Fruit fly (Drosophila melanogaster) whole organism, embryonic: ENCODE results near the gene IA-2.

Experiments
- Ada2b ChIP-seq: fragments of 200-800 bp; sonication (Bioruptor generic); IDR thresholded peaks from 2 replicates; pipeline ENCODE4 v1.3.6; 2022; ENCODE audit warnings: missing biosample characterization, missing genetic modification characterization
- Antp ChIP-seq: fragments of 200-800 bp; sonication (Bioruptor generic); optimal IDR thresholded peaks from 3 replicates; lab custom pipeline; 2016; ENCODE audit warnings: missing biosample characterization, missing genetic modification characterization
- Bdp1 ChIP-seq: fragments of 200-800 bp; sonication (Bioruptor generic); optimal IDR thresholded peaks from 3 replicates; lab custom pipeline; 2016; ENCODE audit warnings: missing biosample characterization, missing genetic modification characterization
- CG12391 ChIP-seq: fragments of 200-800 bp; sonication (Bioruptor generic); optimal IDR thresholded peaks from 3 replicates; lab custom pipeline; 2018; ENCODE audit warnings: missing biosample characterization, mild to moderate bottlenecking, missing genetic modification characterization, moderate library complexity
- CG12744 ChIP-seq: fragments of 200-800 bp; sonication (Bioruptor generic); optimal IDR thresholded peaks from 2 replicates; lab custom pipeline; 2016; ENCODE audit warnings: missing biosample characterization, missing genetic modification characterization
- CG14014 ChIP-seq: fragments of 200-800 bp; sonication (Bioruptor generic); IDR thresholded peaks from 2 replicates; pipeline ENCODE4 v1.3.6; 2022; ENCODE audit warnings: missing biosample characterization, missing genetic modification characterization
- CG15601 ChIP-seq: fragments of 200-800 bp; sonication (Bioruptor generic); optimal IDR thresholded peaks from 3 replicates; lab custom pipeline; 2019; ENCODE audit warnings: missing biosample characterization, mild to moderate bottlenecking, missing genetic modification characterization, moderate library complexity
- CG16779 ChIP-seq: fragments of 200-800 bp; sonication (Bioruptor generic); IDR thresholded peaks from 2 replicates; pipeline ENCODE4 v1.3.6; 2022; ENCODE audit warnings: missing biosample characterization, missing genetic modification characterization
- CG16815 ChIP-seq: fragments of 200-800 bp; sonication (Bioruptor generic); optimal IDR thresholded peaks from 3 replicates; lab custom pipeline; 2017; ENCODE audit warnings: missing biosample characterization, mild to moderate bottlenecking, missing genetic modification characterization
- CG16863 ChIP-seq: fragments of 200-800 bp; sonication (Bioruptor generic); optimal IDR thresholded peaks from 3 replicates; lab custom pipeline; 2016; ENCODE audit warnings: missing biosample characterization, missing genetic modification characterization
- CG1832 ChIP-seq: fragments of 200-800 bp; sonication (Bioruptor generic); optimal IDR thresholded peaks from 2 replicates; lab custom pipeline; 2017; ENCODE audit warnings: missing biosample characterization, mild to moderate bottlenecking, missing genetic modification characterization, inconsistent platforms
- CG2712 ChIP-seq: fragments of 200-800 bp; optimal IDR thresholded peaks from 3 replicates; lab custom pipeline; 2019; ENCODE audit warnings: missing biosample characterization, mild to moderate bottlenecking, missing genetic modification characterization, moderate library complexity
- CG2889 ChIP-seq: fragments of 200-800 bp; sonication (Bioruptor generic); IDR thresholded peaks from 3 replicates; pipeline ENCODE4 v1.3.6; 2022; ENCODE audit warnings: missing biosample characterization, missing genetic modification characterization
- CG3281 ChIP-seq: fragments of 200-800 bp; sonication (Bioruptor generic); optimal IDR thresholded peaks from 3 replicates; lab custom pipeline; 2017; ENCODE audit warnings: missing biosample characterization, mild to moderate bottlenecking, missing genetic modification characterization
- CG34376 ChIP-seq: fragments of 200-800 bp; sonication (Bioruptor generic); optimal IDR thresholded peaks from 2 replicates; lab custom pipeline; 2018; ENCODE audit warnings: missing biosample characterization, mild to moderate bottlenecking, missing genetic modification characterization
- CG4424 ChIP-seq: fragments of 200-800 bp; sonication (Bioruptor generic); optimal IDR thresholded peaks from 3 replicates; lab custom pipeline; 2016; ENCODE audit warnings: missing biosample characterization, missing genetic modification characterization
- CG4730 ChIP-seq: fragments of 200-800 bp; sonication (Bioruptor generic); IDR thresholded peaks from 2 replicates; pipeline ENCODE4 v1.3.6; 2022; ENCODE audit warnings: missing biosample characterization, missing genetic modification characterization
- CG7271 ChIP-seq: fragments of 200-800 bp; sonication (Bioruptor generic); optimal IDR thresholded peaks from 2 replicates; lab custom pipeline; 2018; ENCODE audit warnings: missing biosample characterization, mild to moderate bottlenecking, missing genetic modification characterization, moderate library complexity
- CG8359 ChIP-seq: fragments of 200-800 bp; sonication (Bioruptor generic); optimal IDR thresholded peaks from 2 replicates; lab custom pipeline; 2017; ENCODE audit warnings: missing biosample characterization, mild to moderate bottlenecking, missing genetic modification characterization, borderline replicate concordance
- CG9437 ChIP-seq: fragments of 200-800 bp; sonication (Bioruptor generic); optimal IDR thresholded peaks from 2 replicates; lab custom pipeline; 2018; ENCODE audit warnings: missing biosample characterization, mild to moderate bottlenecking, missing genetic modification characterization
- D19A ChIP-seq: fragments of 200-800 bp; optimal IDR thresholded peaks from 3 replicates; lab custom pipeline; 2019; ENCODE audit warnings: missing biosample characterization, mild to moderate bottlenecking, missing genetic modification characterization, moderate library complexity
- Dfd ChIP-seq, 2 experiments: fragments of >200 bp; optimal IDR thresholded peaks; 2 replicates each; lab custom pipeline; 2017; ENCODE audit warnings: missing biosample characterization in 2 of 2, missing genetic modification characterization in 2 of 2
- Lim3 ChIP-seq: fragments of 200-800 bp; sonication (Bioruptor generic); IDR thresholded peaks from 2 replicates; pipeline ENCODE4 v1.3.6; 2022; ENCODE audit warnings: missing biosample characterization, missing genetic modification characterization
- Mad ChIP-seq: fragments of 200-800 bp; sonication (Bioruptor generic); optimal IDR thresholded peaks from 2 replicates; lab custom pipeline; 2016; ENCODE audit warnings: missing biosample characterization, missing genetic modification characterization
- Med ChIP-seq: fragments of 200-800 bp; sonication (Bioruptor generic); peaks from one replicate; lab custom pipeline; 2016; ENCODE audit warnings: missing biosample characterization, missing genetic modification characterization, mild to moderate bottlenecking, inconsistent platforms, moderate library complexity
- PHDP ChIP-seq: fragments of 200-800 bp; sonication (Bioruptor generic); optimal IDR thresholded peaks from 3 replicates; lab custom pipeline; 2018; ENCODE audit warnings: missing biosample characterization, mild to moderate bottlenecking, missing genetic modification characterization, moderate library complexity
- Rfx ChIP-seq: fragments of 200-800 bp; sonication (Bioruptor generic); IDR thresholded peaks from 2 replicates; pipeline ENCODE4 v1.3.6; 2022; ENCODE audit warnings: missing biosample characterization, missing genetic modification characterization
- Stat92E ChIP-seq, 3 experiments: fragments of >200 bp in 2 of 3; fragments of 200-800 bp in 1 of 3; sonication (Bioruptor generic) in 1 of 3; optimal IDR thresholded peaks; 2 replicates each; lab custom pipeline; 2017 to 2019; ENCODE audit warnings: missing biosample characterization in 3 of 3, missing genetic modification characterization in 3 of 3, mild to moderate bottlenecking in 1 of 3, moderate library complexity in 1 of 3
- Tbp ChIP-seq: fragments of >200 bp; optimal IDR thresholded peaks from 2 replicates; lab custom pipeline; 2018; ENCODE audit warnings: missing biosample characterization, missing genetic modification characterization
- Trl ChIP-seq, 3 experiments: fragments of >200 bp in 2 of 3; fragments of 200-800 bp in 1 of 3; sonication (Bioruptor generic) in 1 of 3; optimal IDR thresholded peaks; 2 replicates in 1 of 3; 3 replicates in 2 of 3; lab custom pipeline; 2016 to 2017; ENCODE audit warnings: missing biosample characterization in 1 of 3, missing genetic modification characterization in 1 of 3
- ac ChIP-seq: fragments of 200-800 bp; sonication (Bioruptor generic); optimal IDR thresholded peaks from 3 replicates; lab custom pipeline; 2017; ENCODE audit warnings: missing biosample characterization, mild to moderate bottlenecking, missing genetic modification characterization
- bcd ChIP-seq: fragments of 200-800 bp; sonication (Bioruptor generic); optimal IDR thresholded peaks from 2 replicates; lab custom pipeline; 2017; ENCODE audit warnings: missing biosample characterization, mild to moderate bottlenecking, missing genetic modification characterization
- dmrt11E ChIP-seq: fragments of 200-800 bp; sonication (Bioruptor generic); optimal IDR thresholded peaks from 3 replicates; lab custom pipeline; 2018; ENCODE audit warnings: missing biosample characterization, mild to moderate bottlenecking, missing genetic modification characterization, moderate library complexity
- eyg ChIP-seq: fragments of 200-800 bp; sonication (Bioruptor generic); optimal IDR thresholded peaks from 3 replicates; lab custom pipeline; 2016; ENCODE audit warnings: missing biosample characterization, missing genetic modification characterization
- fd3F ChIP-seq: fragments of 200-800 bp; sonication (Bioruptor generic); optimal IDR thresholded peaks from 2 replicates; lab custom pipeline; 2018; ENCODE audit warnings: missing biosample characterization, mild to moderate bottlenecking, missing genetic modification characterization, moderate library complexity
- inv ChIP-seq: fragments of 200-800 bp; sonication (Bioruptor generic); IDR thresholded peaks from 2 replicates; pipeline ENCODE4 v1.3.6; 2022; ENCODE audit warnings: missing biosample characterization, missing genetic modification characterization; ENCODE audit not compliant: partially characterized antibody
- lola ChIP-seq, 3 experiments: fragments of >200 bp in 2 of 3; fragments of 200-800 bp in 1 of 3; sonication (Bioruptor generic) in 1 of 3; optimal IDR thresholded peaks; 2 replicates each; lab custom pipeline; 2017 to 2019; ENCODE audit warnings: missing biosample characterization in 3 of 3, missing genetic modification characterization in 3 of 3, mild to moderate bottlenecking in 1 of 3, moderate library complexity in 1 of 3
- mam ChIP-seq: fragments of 200-800 bp; sonication (Bioruptor generic); optimal IDR thresholded peaks from 3 replicates; lab custom pipeline; 2016; ENCODE audit warnings: missing biosample characterization, missing genetic modification characterization
- pb ChIP-seq: fragments of 200-800 bp; sonication (Bioruptor generic); optimal IDR thresholded peaks from 3 replicates; lab custom pipeline; 2016; ENCODE audit warnings: missing biosample characterization, missing genetic modification characterization
- run ChIP-seq: fragments of 200-800 bp; sonication (Bioruptor generic); optimal IDR thresholded peaks from 3 replicates; lab custom pipeline; 2018; ENCODE audit warnings: missing biosample characterization, mild to moderate bottlenecking, missing genetic modification characterization
- slou ChIP-seq: fragments of 200-800 bp; sonication (Bioruptor generic); optimal IDR thresholded peaks from 3 replicates; lab custom pipeline; 2016; ENCODE audit warnings: missing biosample characterization, missing genetic modification characterization
- sob ChIP-seq: fragments of 200-800 bp; sonication (Bioruptor generic); IDR thresholded peaks from 2 replicates; pipeline ENCODE4 v1.3.6; 2022; ENCODE audit warnings: missing biosample characterization, missing genetic modification characterization
- stwl ChIP-seq: fragments of 200-800 bp; sonication (Bioruptor generic); optimal IDR thresholded peaks from 3 replicates; lab custom pipeline; 2018; ENCODE audit warnings: missing biosample characterization, mild to moderate bottlenecking, missing genetic modification characterization, moderate library complexity
- ttk ChIP-seq: fragments of 200-800 bp; sonication (Bioruptor generic); IDR thresholded peaks from 2 replicates; pipeline ENCODE4 v2.1.2; 2022; ENCODE audit warnings: missing biosample characterization, missing genetic modification characterization
- tup ChIP-seq: fragments of 200-800 bp; sonication (Bioruptor generic); optimal IDR thresholded peaks from 2 replicates; lab custom pipeline; 2016; ENCODE audit warnings: missing biosample characterization, mild to moderate bottlenecking, missing genetic modification characterization, moderate library complexity
- twi ChIP-seq: fragments of 200-800 bp; optimal IDR thresholded peaks from 2 replicates; lab custom pipeline; 2019; ENCODE audit warnings: missing biosample characterization, mild to moderate bottlenecking, missing genetic modification characterization, moderate library complexity
- usp ChIP-seq: fragments of >200 bp; optimal IDR thresholded peaks from 2 replicates; lab custom pipeline; 2017; ENCODE audit warnings: missing biosample characterization, missing genetic modification characterization
- vvl ChIP-seq: fragments of 200-800 bp; sonication (Bioruptor generic); IDR thresholded peaks from 2 replicates; pipeline ENCODE4 v1.3.6; 2022; ENCODE audit warnings: missing biosample characterization, missing genetic modification characterization
- zen2 ChIP-seq: fragments of 200-800 bp; sonication (Bioruptor generic); IDR thresholded peaks from 3 replicates; pipeline ENCODE4 v1.3.6; 2022; ENCODE audit warnings: missing biosample characterization, missing genetic modification characterization; ENCODE audit not compliant: partially characterized antibody
- zfh1 ChIP-seq: fragments of 200-800 bp; sonication (Bioruptor generic); IDR thresholded peaks from 3 replicates; pipeline ENCODE4 v1.3.6; 2022; ENCODE audit warnings: missing biosample characterization, missing genetic modification characterization

The IA-2 gene

DNA sequence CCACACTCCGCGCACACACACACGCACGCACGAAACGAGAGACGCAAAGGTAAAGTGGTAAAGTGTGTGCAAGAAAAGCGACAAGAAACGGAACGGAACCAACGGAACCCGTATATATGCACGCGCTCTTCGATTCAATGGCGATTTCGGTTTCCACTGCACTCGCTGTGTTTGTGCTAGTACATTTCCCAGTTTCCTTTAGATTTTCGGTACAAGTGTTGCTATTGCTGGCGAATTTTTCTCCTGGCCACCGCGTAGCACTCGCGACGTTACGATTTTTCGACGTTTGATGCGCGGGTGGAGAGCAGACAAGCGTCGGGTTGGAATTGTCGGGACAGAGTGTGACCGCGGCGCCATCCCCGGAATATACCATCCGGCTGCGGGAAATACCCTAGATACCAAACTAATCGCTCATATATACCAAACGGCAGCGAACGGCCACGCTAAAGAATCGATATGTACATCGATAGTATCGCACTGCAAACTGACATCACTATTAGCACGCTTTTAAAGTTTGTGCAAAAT is 29.7 kb upstream of the IA-2 start, which contains the start of the genes S and ast (continued):
- TF ChIP-seq CG15601 (tag; lab: Kevin White, UChicago), result peak; percentile 41
- TF ChIP-seq lola (GFP tag; optimal IDR thresholded peaks at IDR 0.05; lab: Kevin White, UChicago), result no peak
- TF ChIP-seq CG16863, result peak; percentile 52
- peak; percentile 52 for TF ChIP-seq CG34376 (GFP tag; lab: Kevin White, UChicago)
- TF ChIP-seq CG1832 (GFP tag; lab: Kevin White, UChicago), result no peak
- TF ChIP-seq Ada2b, result no peak
- TF ChIP-seq Tbp (GFP tag; lab: Kevin White, UChicago), result no peak
- TF ChIP-seq dmrt11E (tag; lab: Kevin White, UChicago), result peak; percentile 2
- no peak for TF ChIP-seq CG8359
- peak; percentile 93 for TF ChIP-seq Med (GFP tag; lab: Kevin White, UChicago)
- TF ChIP-seq Bdp1, result no peak
- peak; percentile 59 for TF ChIP-seq CG2712 (tag; lab: Kevin White, UChicago)
- peak in 1 of 2 experiments; percentile 42 for TF ChIP-seq Trl (optimal IDR thresholded peaks at IDR 0.05; lab: Kevin White, UChicago)
- peak; percentile 35 for TF ChIP-seq Trl (GFP tag; optimal IDR thresholded peaks at IDR 0.05; lab: Kevin White, UChicago)
- peak; percentile 43 for TF ChIP-seq CG12391 (tag; lab: Kevin White, UChicago)
- no peak for TF ChIP-seq tup (GFP tag; lab: Kevin White, UChicago)
- TF ChIP-seq Mad, result peak; percentile 26
- peak; percentile 39 for TF ChIP-seq PHDP
- TF ChIP-seq mam, result peak; percentile 44
- no peak for TF ChIP-seq slou (GFP tag; lab: Kevin White, UChicago)
- TF ChIP-seq CG4424, result no peak
- no peak for TF ChIP-seq fd3F (GFP tag; lab: Kevin White, UChicago)
- TF ChIP-seq Antp, result peak; percentile 40
- TF ChIP-seq CG7271 (tag; lab: Kevin White, UChicago), result no peak
- TF ChIP-seq Rfx (GFP tag; lab: Robert Waterston, UW), result peak; percentile 62
- TF ChIP-seq zen2 (GFP tag; lab: Robert Waterston, UW), result peak; percentile 95
- peak; percentile 59 for TF ChIP-seq vvl (GFP tag; lab: Robert Waterston, UW)
- peak; percentile 97 for TF ChIP-seq inv (GFP tag; lab: Robert Waterston, UW)
- TF ChIP-seq D19A (tag; lab: Kevin White, UChicago), result peak; percentile 33
- TF ChIP-seq twi (tag; lab: Kevin White, UChicago), result peak; percentile 22
- TF ChIP-seq CG2889 (GFP tag; lab: Robert Waterston, UW), result no peak
- TF ChIP-seq ac, result no peak
- peak in 1 of 3 experiments; percentile 79 for TF ChIP-seq Stat92E (GFP tag; optimal IDR thresholded peaks at IDR 0.05; lab: Kevin White, UChicago)
- TF ChIP-seq CG4730, result no peak
- TF ChIP-seq CG16815 (GFP tag; lab: Kevin White, UChicago), result no peak
- TF ChIP-seq Dfd (GFP tag; optimal IDR thresholded peaks at IDR 0.05; lab: Kevin White, UChicago), result no peak
- no peak for TF ChIP-seq ttk (GFP tag; lab: Robert Waterston, UW)
- TF ChIP-seq CG9437 (GFP tag; lab: Kevin White, UChicago), result peak; percentile 92
- TF ChIP-seq run (tag; lab: Kevin White, UChicago), result no peak
- TF ChIP-seq Lim3 (GFP tag; lab: Robert Waterston, UW), result no peak
- peak; percentile 72 for TF ChIP-seq stwl (tag; lab: Kevin White, UChicago)
- no peak for TF ChIP-seq usp (GFP tag; lab: Kevin White, UChicago)
- TF ChIP-seq zfh1, result peak; percentile 61; the same call in 2 of the 3 replicates
- no peak for TF ChIP-seq CG3281 (GFP tag; lab: Kevin White, UChicago)
- 0 out of 2 replicates have a peak, but pooled peaks have one; percentile 26 for TF ChIP-seq CG14014 (GFP tag; lab: Robert Waterston, UW)
- no peak for TF ChIP-seq eyg (GFP tag; lab: Kevin White, UChicago)
- TF ChIP-seq CG12744 (GFP tag; lab: Kevin White, UChicago), result peak; percentile 13
- peak; percentile 63 for TF ChIP-seq sob (GFP tag; lab: Robert Waterston, UW)
- TF ChIP-seq bcd (GFP tag; lab: Kevin White, UChicago), result no peak
- TF ChIP-seq CG16779 (GFP tag; lab: Robert Waterston, UW), result peak; percentile 13; the same call in 1 of the 2 replicates
- TF ChIP-seq pb, result no peak
